Fruit fly (Drosophila melanogaster) whole organism, embryonic: ENCODE results near the gene temp.
A peak's percentile ranks its signal among the peaks of the same experiment; 100 is the strongest.

Experiments
- CG1024 ChIP-seq: fragments of 200-800 bp; sonication (Bioruptor generic); IDR thresholded peaks from 2 replicates; pipeline ENCODE4 v1.3.6; 2022; ENCODE audit warnings: missing biosample characterization, missing genetic modification characterization
- CG10274 ChIP-seq: fragments of 200-800 bp; sonication (Bioruptor generic); optimal IDR thresholded peaks from 3 replicates; lab custom pipeline; 2017; ENCODE audit warnings: missing biosample characterization, mild to moderate bottlenecking, missing genetic modification characterization
- CG10565 ChIP-seq: fragments of 200-800 bp; sonication (Bioruptor generic); optimal IDR thresholded peaks from 3 replicates; lab custom pipeline; 2016; ENCODE audit warnings: missing biosample characterization, mild to moderate bottlenecking, missing genetic modification characterization
- CG11085 ChIP-seq: fragments of 200-800 bp; sonication (Bioruptor generic); IDR thresholded peaks from 2 replicates; pipeline ENCODE4 v1.3.6; 2022; ENCODE audit warnings: missing biosample characterization, missing genetic modification characterization
- CG11398 ChIP-seq: fragments of 200-800 bp; sonication (Bioruptor generic); optimal IDR thresholded peaks from 2 replicates; lab custom pipeline; 2016; ENCODE audit warnings: missing biosample characterization, missing genetic modification characterization
- CG11560 ChIP-seq: fragments of 200-800 bp; sonication (Bioruptor generic); IDR thresholded peaks from 3 replicates; pipeline ENCODE4 v1.3.6; 2022; ENCODE audit warnings: missing biosample characterization, missing genetic modification characterization
- CG12769 ChIP-seq: fragments of 200-800 bp; sonication (Bioruptor generic); optimal IDR thresholded peaks from 2 replicates; lab custom pipeline; 2019; ENCODE audit warnings: missing biosample characterization, mild to moderate bottlenecking, missing genetic modification characterization, moderate library complexity
- CG13287 ChIP-seq: fragments of 200-800 bp; sonication (Bioruptor generic); IDR thresholded peaks from 2 replicates; pipeline ENCODE4 v1.3.6; 2022; ENCODE audit warnings: missing biosample characterization, missing genetic modification characterization; ENCODE audit not compliant: partially characterized antibody
- CG15011 ChIP-seq: fragments of 200-800 bp; sonication (Bioruptor generic); optimal IDR thresholded peaks from 3 replicates; lab custom pipeline; 2018; ENCODE audit warnings: missing biosample characterization, mild to moderate bottlenecking, missing genetic modification characterization
- CG1529 ChIP-seq: fragments of 200-800 bp; sonication (Bioruptor generic); optimal IDR thresholded peaks from 3 replicates; lab custom pipeline; 2018; ENCODE audit warnings: missing biosample characterization, missing genetic modification characterization
- CG16863 ChIP-seq: fragments of 200-800 bp; sonication (Bioruptor generic); optimal IDR thresholded peaks from 3 replicates; lab custom pipeline; 2016; ENCODE audit warnings: missing biosample characterization, missing genetic modification characterization
- CG2678 ChIP-seq: fragments of 200-800 bp; sonication (Bioruptor generic); optimal IDR thresholded peaks from 3 replicates; lab custom pipeline; 2019; ENCODE audit warnings: missing biosample characterization, mild to moderate bottlenecking, missing genetic modification characterization, moderate library complexity
- CG3065 ChIP-seq: fragments of 200-800 bp; sonication (Bioruptor generic); optimal IDR thresholded peaks from 2 replicates; lab custom pipeline; 2016; ENCODE audit warnings: missing biosample characterization, missing genetic modification characterization
- CG32767 ChIP-seq: fragments of 200-800 bp; sonication (Bioruptor generic); IDR thresholded peaks from 2 replicates; pipeline ENCODE4 v1.3.6; 2022; ENCODE audit warnings: missing biosample characterization, missing genetic modification characterization
- CG43689 ChIP-seq: fragments of 200-800 bp; sonication (Bioruptor generic); IDR thresholded peaks from 2 replicates; pipeline ENCODE4 v1.3.6; 2022; ENCODE audit warnings: missing biosample characterization, missing genetic modification characterization
- CG5180 ChIP-seq: fragments of 200-800 bp; sonication (Bioruptor generic); optimal IDR thresholded peaks from 3 replicates; lab custom pipeline; 2017; ENCODE audit warnings: missing biosample characterization, missing genetic modification characterization, mild to moderate bottlenecking, moderate library complexity, missing genetic modification reagents
- CG5953 ChIP-seq: fragments of 200-800 bp; sonication (Bioruptor generic); IDR thresholded peaks from 2 replicates; pipeline ENCODE4 v1.3.6; 2022; ENCODE audit warnings: missing biosample characterization, missing genetic modification characterization
- CG7839 ChIP-seq: fragments of 200-800 bp; sonication (Bioruptor generic); optimal IDR thresholded peaks from 3 replicates; lab custom pipeline; 2018; ENCODE audit warnings: missing biosample characterization, mild to moderate bottlenecking, missing genetic modification characterization, moderate library complexity
- CTCF ChIP-seq: fragments of 200-800 bp; sonication (Bioruptor generic); optimal IDR thresholded peaks from 2 replicates; lab custom pipeline; 2017; ENCODE audit warnings: missing biosample characterization, mild to moderate bottlenecking, missing genetic modification characterization, moderate library complexity
- Dbx ChIP-seq: fragments of 200-800 bp; sonication (Bioruptor generic); IDR thresholded peaks from 3 replicates; pipeline ENCODE4 v1.3.6; 2022; ENCODE audit warnings: missing biosample characterization, missing genetic modification characterization
- Dip3 ChIP-seq: fragments of 200-800 bp; sonication (Bioruptor generic); optimal IDR thresholded peaks from 3 replicates; lab custom pipeline; 2016; ENCODE audit warnings: missing biosample characterization, missing genetic modification characterization
- Gsc ChIP-seq: fragments of 200-800 bp; sonication (Bioruptor generic); IDR thresholded peaks from 2 replicates; pipeline ENCODE4 v1.3.6; 2022; ENCODE audit warnings: missing biosample characterization, missing genetic modification characterization
- HLHmδ ChIP-seq: fragments of 200-800 bp; sonication (Bioruptor generic); optimal IDR thresholded peaks from 2 replicates; lab custom pipeline; 2018; ENCODE audit warnings: missing biosample characterization, mild to moderate bottlenecking, missing genetic modification characterization, moderate library complexity
- Hr3 ChIP-seq: fragments of 200-800 bp; sonication (Bioruptor generic); optimal IDR thresholded peaks from 3 replicates; lab custom pipeline; 2016; ENCODE audit warnings: missing biosample characterization, missing genetic modification characterization
- Hr51 ChIP-seq, 2 experiments: fragments of 200-800 bp; sonication (Bioruptor generic); optimal IDR thresholded peaks; 2 replicates in 1 of 2; 3 replicates in 1 of 2; lab custom pipeline; 2016 to 2018; ENCODE audit warnings: missing biosample characterization in 2 of 2, missing genetic modification characterization in 2 of 2, mild to moderate bottlenecking in 1 of 2, moderate library complexity in 1 of 2
- Kr ChIP-seq: fragments of 200-800 bp; sonication (Bioruptor generic); optimal IDR thresholded peaks from 2 replicates; lab custom pipeline; 2017; ENCODE audit warnings: missing biosample characterization, mild to moderate bottlenecking, missing genetic modification characterization
- NFAT ChIP-seq: fragments of 200-800 bp; sonication (Bioruptor generic); IDR thresholded peaks from 2 replicates; pipeline ENCODE4 v1.3.6; 2022; ENCODE audit warnings: missing biosample characterization, missing genetic modification characterization
- Xrp1 ChIP-seq: fragments of 200-800 bp; sonication (Bioruptor generic); IDR thresholded peaks from 2 replicates; pipeline ENCODE4 v1.3.6; 2022; ENCODE audit warnings: missing biosample characterization, missing genetic modification characterization
- abd-A ChIP-seq: fragments of 200-800 bp; sonication (Bioruptor generic); optimal IDR thresholded peaks from 3 replicates; lab custom pipeline; 2019; ENCODE audit warnings: missing biosample characterization, mild to moderate bottlenecking, missing genetic modification characterization, moderate library complexity
- al ChIP-seq: fragments of 200-800 bp; sonication (Bioruptor generic); IDR thresholded peaks from 2 replicates; pipeline ENCODE4 v1.3.6; 2022; ENCODE audit warnings: missing biosample characterization, missing genetic modification characterization
- ase ChIP-seq: fragments of 200-800 bp; sonication (Bioruptor generic); IDR thresholded peaks from 3 replicates; pipeline ENCODE4 v1.3.6; 2022; ENCODE audit warnings: missing biosample characterization, missing genetic modification characterization
- cad ChIP-seq: fragments of >200 bp; optimal IDR thresholded peaks from 2 replicates; lab custom pipeline; 2017; ENCODE audit warnings: missing biosample characterization, missing genetic modification characterization
- cwo ChIP-seq: fragments of 200-800 bp; sonication (Bioruptor generic); optimal IDR thresholded peaks from 3 replicates; lab custom pipeline; 2017; ENCODE audit warnings: missing biosample characterization, missing genetic modification characterization, mild to moderate bottlenecking, moderate library complexity, missing genetic modification reagents
- fd96Cb ChIP-seq: fragments of 200-800 bp; sonication (Bioruptor generic); optimal IDR thresholded peaks from 2 replicates; lab custom pipeline; 2018; ENCODE audit warnings: missing biosample characterization, mild to moderate bottlenecking, missing genetic modification characterization, moderate library complexity
- fru ChIP-seq: fragments of >200 bp; optimal IDR thresholded peaks from 2 replicates; lab custom pipeline; 2017
- grn ChIP-seq: fragments of 200-800 bp; sonication (Bioruptor generic); optimal IDR thresholded peaks from 3 replicates; lab custom pipeline; 2017; ENCODE audit warnings: missing biosample characterization, missing genetic modification characterization
- kay ChIP-seq: fragments of 200-800 bp; sonication (Bioruptor generic); optimal IDR thresholded peaks from 2 replicates; lab custom pipeline; 2016; ENCODE audit warnings: missing biosample characterization, missing genetic modification characterization
- lab ChIP-seq: fragments of 200-800 bp; sonication (Bioruptor generic); optimal IDR thresholded peaks from 3 replicates; lab custom pipeline; 2017; ENCODE audit warnings: missing biosample characterization, missing genetic modification characterization, mild to moderate bottlenecking, moderate library complexity, missing genetic modification reagents
- maf-S ChIP-seq: fragments of 200-800 bp; sonication (Bioruptor generic); optimal IDR thresholded peaks from 2 replicates; lab custom pipeline; 2016; ENCODE audit warnings: missing biosample characterization, missing genetic modification characterization
- nau ChIP-seq: fragments of 200-800 bp; sonication (Bioruptor generic); optimal IDR thresholded peaks from 3 replicates; lab custom pipeline; 2017; ENCODE audit warnings: missing biosample characterization, mild to moderate bottlenecking, missing genetic modification characterization, missing genetic modification reagents
- nerfin-2 ChIP-seq: fragments of 200-800 bp; sonication (Bioruptor generic); IDR thresholded peaks from 2 replicates; pipeline ENCODE4 v1.3.6; 2022; ENCODE audit warnings: missing biosample characterization, missing genetic modification characterization; ENCODE audit not compliant: partially characterized antibody
- peb ChIP-seq: fragments of 200-800 bp; sonication (Bioruptor generic); IDR thresholded peaks from 2 replicates; pipeline ENCODE4 v1.3.6; 2022; ENCODE audit warnings: missing biosample characterization, missing genetic modification characterization
- pzg ChIP-seq: fragments of 200-800 bp; sonication (Bioruptor generic); optimal IDR thresholded peaks from 3 replicates; lab custom pipeline; 2018; ENCODE audit warnings: missing biosample characterization, mild to moderate bottlenecking, missing genetic modification characterization, moderate library complexity
- slou ChIP-seq: fragments of 200-800 bp; sonication (Bioruptor generic); optimal IDR thresholded peaks from 3 replicates; lab custom pipeline; 2016; ENCODE audit warnings: missing biosample characterization, missing genetic modification characterization
- sqz ChIP-seq: fragments of 200-800 bp; sonication (Bioruptor generic); optimal IDR thresholded peaks from 3 replicates; lab custom pipeline; 2018; ENCODE audit warnings: missing biosample characterization, mild to moderate bottlenecking, missing genetic modification characterization
- ssp ChIP-seq: fragments of 200-800 bp; sonication (Bioruptor generic); IDR thresholded peaks from 2 replicates; pipeline ENCODE4 v1.3.6; 2022; ENCODE audit warnings: missing biosample characterization, missing genetic modification characterization
- tgo ChIP-seq: fragments of 200-800 bp; sonication (Bioruptor generic); IDR thresholded peaks from 3 replicates; pipeline ENCODE4 v1.3.6; 2022; ENCODE audit warnings: missing biosample characterization, missing genetic modification characterization
- ttk ChIP-seq: fragments of 200-800 bp; sonication (Bioruptor generic); IDR thresholded peaks from 2 replicates; pipeline ENCODE4 v2.1.2; 2022; ENCODE audit warnings: missing biosample characterization, missing genetic modification characterization
- vfl ChIP-seq: fragments of 200-800 bp; sonication (Bioruptor generic); optimal IDR thresholded peaks from 2 replicates; lab custom pipeline; 2016; ENCODE audit warnings: missing biosample characterization, missing genetic modification characterization
- wor ChIP-seq: fragments of 200-800 bp; sonication (Bioruptor generic); IDR thresholded peaks from 2 replicates; pipeline ENCODE4 v1.3.6; 2022; ENCODE audit warnings: missing biosample characterization, missing genetic modification characterization
- zfh2 ChIP-seq: fragments of 200-800 bp; sonication (Bioruptor generic); optimal IDR thresholded peaks from 2 replicates; lab custom pipeline; 2016; ENCODE audit warnings: missing biosample characterization, missing genetic modification characterization

Gene temp

DNA sequence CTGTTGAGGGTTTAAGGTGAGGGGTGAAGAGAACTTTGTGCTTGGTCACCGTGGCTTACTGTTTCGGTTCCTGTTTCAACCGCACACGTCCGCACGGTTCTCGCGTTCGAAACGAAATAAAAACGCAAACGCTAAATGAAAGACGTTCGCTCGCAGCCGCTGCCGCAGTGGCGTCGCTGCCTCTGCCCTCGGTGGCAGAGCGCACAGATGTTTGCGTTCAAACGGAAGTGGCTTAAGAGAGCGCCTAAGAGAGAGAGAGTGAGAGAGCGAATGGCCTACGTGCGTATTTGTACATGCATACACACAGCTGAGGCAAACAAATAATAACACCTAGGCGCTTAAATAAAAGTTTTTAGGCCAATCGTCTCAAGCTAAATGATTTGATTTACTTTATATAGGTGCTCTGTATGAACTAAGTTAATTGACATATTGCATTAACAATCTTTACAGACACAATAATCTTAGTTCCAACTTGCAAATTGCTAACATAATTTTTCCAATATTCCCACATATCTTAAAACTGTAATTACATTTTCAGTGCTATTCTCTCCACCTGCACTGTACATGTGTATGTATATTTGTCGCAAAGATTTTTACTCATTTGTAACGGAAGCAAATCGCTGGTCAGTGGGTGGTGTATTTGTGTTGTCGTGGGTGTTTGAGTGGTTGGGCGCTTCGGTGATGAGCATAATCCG is 31.1 kb upstream of the temp start, which contains the start of gene CG2865 (continued):
- TF ChIP-seq Hr3, result peak; percentile 92
- peak; percentile 95 for TF ChIP-seq sqz (GFP tag; lab: Kevin White, UChicago)
- peak; percentile 83 for TF ChIP-seq CG10565
- peak; percentile 91 for TF ChIP-seq kay
- TF ChIP-seq CG11085, result peak; percentile 41; the same call in 1 of the 2 replicates
- peak; percentile 64 for TF ChIP-seq CG43689
- peak; percentile 86 for TF ChIP-seq Dbx (GFP tag; lab: Robert Waterston, UW)
- TF ChIP-seq CG1529, result peak; percentile 93
- TF ChIP-seq NFAT (GFP tag; lab: Robert Waterston, UW), result peak; percentile 63
- TF ChIP-seq lab (GFP tag; lab: Kevin White, UChicago), result peak; percentile 97
- no peak for TF ChIP-seq cad (GFP tag; lab: Kevin White, UChicago)
- peak; percentile 56 for TF ChIP-seq CTCF (GFP tag; lab: Kevin White, UChicago)
- TF ChIP-seq ttk (GFP tag; lab: Robert Waterston, UW), result peak; percentile 72
- TF ChIP-seq Hr51 (GFP tag; optimal IDR thresholded peaks at IDR 0.05; lab: Kevin White, UChicago), result peak; percentile 84 to 97
- peak; percentile 89 for TF ChIP-seq CG11398
- peak; percentile 98 for TF ChIP-seq CG2678 (tag; lab: Kevin White, UChicago)
- peak; percentile 84 for TF ChIP-seq CG16863 (GFP tag; lab: Kevin White, UChicago)
- TF ChIP-seq al (GFP tag; lab: Robert Waterston, UW), result peak; percentile 84
- peak; percentile 94 for TF ChIP-seq cwo (GFP tag; lab: Kevin White, UChicago)
- TF ChIP-seq HLHmδ, result peak; percentile 53
- TF ChIP-seq Xrp1 (GFP tag; lab: Robert Waterston, UW), result peak; percentile 94
- peak; percentile 56 for TF ChIP-seq CG13287 (GFP tag; lab: Robert Waterston, UW)
- no peak for TF ChIP-seq Gsc (GFP tag; lab: Robert Waterston, UW)
- TF ChIP-seq CG32767, result peak; percentile 90
- peak; percentile 78 for TF ChIP-seq vfl (GFP tag; lab: Kevin White, UChicago)
- TF ChIP-seq tgo (GFP tag; lab: Robert Waterston, UW), result peak; percentile 92
- peak; percentile 90 for TF ChIP-seq fd96Cb (tag; lab: Kevin White, UChicago)
- TF ChIP-seq pzg (GFP tag; lab: Kevin White, UChicago), result peak; percentile 6
- peak; percentile 94 for TF ChIP-seq CG15011 (GFP tag; lab: Kevin White, UChicago)
- TF ChIP-seq grn (GFP tag; lab: Kevin White, UChicago), result peak; percentile 66
- peak; percentile 38; the same call in 1 of the 2 replicates for TF ChIP-seq nerfin-2 (GFP tag; lab: Robert Waterston, UW)
- peak; percentile 79 for TF ChIP-seq ase (GFP tag; lab: Robert Waterston, UW)
- TF ChIP-seq CG5180, result peak; percentile 87
- TF ChIP-seq CG7839, result peak; percentile 97
- peak; percentile 96 for TF ChIP-seq abd-A (tag; lab: Kevin White, UChicago)
- peak; percentile 76 for TF ChIP-seq peb
- peak; percentile 69; the same call in 2 of the 3 replicates for TF ChIP-seq CG11560 (tag; lab: Robert Waterston, UW)
- TF ChIP-seq nau, result peak; percentile 94
- TF ChIP-seq fru, result no peak
- TF ChIP-seq Kr (GFP tag; lab: Kevin White, UChicago), result no peak
- peak; percentile 73 for TF ChIP-seq wor (GFP tag; lab: Robert Waterston, UW)
- peak; percentile 79 for TF ChIP-seq CG10274 (GFP tag; lab: Kevin White, UChicago)
- TF ChIP-seq Dip3 (GFP tag; lab: Kevin White, UChicago), result peak; percentile 89
- peak; percentile 62 for TF ChIP-seq CG3065 (GFP tag; lab: Kevin White, UChicago)
- peak; percentile 88 for TF ChIP-seq zfh2
- peak; percentile 80 for TF ChIP-seq slou
- peak; percentile 59; the same call in 1 of the 2 replicates for TF ChIP-seq CG5953 (GFP tag; lab: Robert Waterston, UW)
- TF ChIP-seq CG12769, result peak; percentile 94
- TF ChIP-seq ssp (GFP tag; lab: Robert Waterston, UW), result peak; percentile 61
- peak; percentile 91 for TF ChIP-seq maf-S (GFP tag; lab: Kevin White, UChicago)
- peak; percentile 28; the same call in 1 of the 2 replicates for TF ChIP-seq CG1024 (GFP tag; lab: Robert Waterston, UW)
